Fruit fly (Drosophila melanogaster) whole organism, embryonic: ENCODE measurements around the gene CG10866.
A peak's percentile ranks its signal among the peaks of the same experiment; 100 is the strongest.

Experiments used
- ATbp ChIP-seq: fragments of 200-800 bp; sonication (Bioruptor generic); optimal IDR thresholded peaks from 2 replicates; lab custom pipeline; 2017; ENCODE audit warnings: missing biosample characterization, mild to moderate bottlenecking, missing genetic modification characterization, missing genetic modification reagents
- Aef1 ChIP-seq: fragments of 200-800 bp; sonication (Bioruptor generic); IDR thresholded peaks from 3 replicates; pipeline ENCODE4 v1.3.6; 2022; ENCODE audit warnings: missing biosample characterization, missing genetic modification characterization
- B-H2 ChIP-seq: fragments of 200-800 bp; sonication (Bioruptor generic); optimal IDR thresholded peaks from 2 replicates; lab custom pipeline; 2018; ENCODE audit warnings: missing biosample characterization, mild to moderate bottlenecking, missing genetic modification characterization
- CG10321 ChIP-seq: fragments of 200-800 bp; sonication (Bioruptor generic); IDR thresholded peaks from 2 replicates; pipeline ENCODE4 v1.3.6; 2022; ENCODE audit warnings: missing biosample characterization, missing genetic modification characterization
- CG10462 ChIP-seq: fragments of 200-800 bp; sonication (Bioruptor generic); optimal IDR thresholded peaks from 2 replicates; lab custom pipeline; 2016; ENCODE audit warnings: missing biosample characterization, missing genetic modification characterization
- CG12744 ChIP-seq: fragments of 200-800 bp; sonication (Bioruptor generic); optimal IDR thresholded peaks from 2 replicates; lab custom pipeline; 2016; ENCODE audit warnings: missing biosample characterization, missing genetic modification characterization
- CG13775 ChIP-seq: fragments of 200-800 bp; sonication (Bioruptor generic); optimal IDR thresholded peaks from 3 replicates; lab custom pipeline; 2017; ENCODE audit warnings: missing biosample characterization, mild to moderate bottlenecking, missing genetic modification characterization
- CG1602 ChIP-seq: fragments of 200-800 bp; sonication (Bioruptor generic); optimal IDR thresholded peaks from 3 replicates; lab custom pipeline; 2016; ENCODE audit warnings: missing biosample characterization, missing genetic modification characterization
- CG18262 ChIP-seq: fragments of 200-800 bp; optimal IDR thresholded peaks from 3 replicates; lab custom pipeline; 2019; ENCODE audit warnings: missing biosample characterization, mild to moderate bottlenecking, missing genetic modification characterization, moderate library complexity
- CG1832 ChIP-seq: fragments of 200-800 bp; sonication (Bioruptor generic); optimal IDR thresholded peaks from 2 replicates; lab custom pipeline; 2017; ENCODE audit warnings: missing biosample characterization, mild to moderate bottlenecking, missing genetic modification characterization, inconsistent platforms
- CG30403 ChIP-seq: fragments of 200-800 bp; sonication (Bioruptor generic); optimal IDR thresholded peaks from 3 replicates; lab custom pipeline; 2016; ENCODE audit warnings: missing biosample characterization, missing genetic modification characterization
- CG32532 ChIP-seq: fragments of 200-800 bp; sonication (Bioruptor generic); IDR thresholded peaks from 2 replicates; pipeline ENCODE4 v1.3.6; 2022; ENCODE audit warnings: missing biosample characterization, missing genetic modification characterization
- CG32772 ChIP-seq: fragments of 200-800 bp; sonication (Bioruptor generic); IDR thresholded peaks from 2 replicates; pipeline ENCODE4 v1.3.6; 2022; ENCODE audit warnings: missing biosample characterization, missing genetic modification characterization
- CG33213 ChIP-seq: fragments of 200-800 bp; sonication (Bioruptor generic); optimal IDR thresholded peaks from 3 replicates; lab custom pipeline; 2016; ENCODE audit warnings: missing biosample characterization, missing genetic modification characterization
- CG3726 ChIP-seq: fragments of 200-800 bp; sonication (Bioruptor generic); IDR thresholded peaks from 3 replicates; pipeline ENCODE4, ENCODE4 v1.3.6; 2022; ENCODE audit warnings: missing biosample characterization, missing genetic modification characterization
- CG4424 ChIP-seq: fragments of 200-800 bp; sonication (Bioruptor generic); optimal IDR thresholded peaks from 3 replicates; lab custom pipeline; 2016; ENCODE audit warnings: missing biosample characterization, missing genetic modification characterization
- CG4854 ChIP-seq: fragments of 200-800 bp; sonication (Bioruptor generic); optimal IDR thresholded peaks from 2 replicates; lab custom pipeline; 2016; ENCODE audit warnings: missing biosample characterization, missing genetic modification characterization, inconsistent platforms
- CG7928 ChIP-seq: fragments of 200-800 bp; sonication (Bioruptor generic); optimal IDR thresholded peaks from 2 replicates; lab custom pipeline; 2017; ENCODE audit warnings: missing biosample characterization, mild to moderate bottlenecking, missing genetic modification characterization
- CG9215 ChIP-seq: fragments of 200-800 bp; sonication (Bioruptor generic); IDR thresholded peaks from 2 replicates; pipeline ENCODE4 v1.3.6; 2022; ENCODE audit warnings: missing biosample characterization, missing genetic modification characterization
- D ChIP-seq, 2 experiments: fragments of 200-800 bp in 1 of 2; fragments of >200 bp in 1 of 2; sonication (Bioruptor generic) in 1 of 2; optimal IDR thresholded peaks; 2 replicates in 1 of 2; 3 replicates in 1 of 2; lab custom pipeline; 2017; ENCODE audit warnings: mild to moderate bottlenecking in 1 of 2, missing biosample characterization in 1 of 2, missing genetic modification characterization in 1 of 2, missing genetic modification reagents in 1 of 2
- Fer2 ChIP-seq: fragments of 200-800 bp; sonication (Bioruptor generic); optimal IDR thresholded peaks from 2 replicates; lab custom pipeline; 2018; ENCODE audit warnings: missing biosample characterization, mild to moderate bottlenecking, missing genetic modification characterization, moderate library complexity
- GATAe ChIP-seq: fragments of 200-800 bp; sonication (Bioruptor generic); conservative IDR thresholded peaks from 2 replicates; pipeline ENCODE4 v1.3.6; 2022; ENCODE audit warnings: missing biosample characterization, missing genetic modification characterization
- Gsc ChIP-seq: fragments of 200-800 bp; sonication (Bioruptor generic); IDR thresholded peaks from 2 replicates; pipeline ENCODE4 v1.3.6; 2022; ENCODE audit warnings: missing biosample characterization, missing genetic modification characterization
- HHEX ChIP-seq: fragments of 200-800 bp; sonication (Bioruptor generic); optimal IDR thresholded peaks from 3 replicates; lab custom pipeline; 2017; ENCODE audit warnings: missing biosample characterization, mild to moderate bottlenecking, missing genetic modification characterization, missing genetic modification reagents
- MESR4 ChIP-seq: fragments of 200-800 bp; sonication (Bioruptor generic); optimal IDR thresholded peaks from 2 replicates; lab custom pipeline; 2018; ENCODE audit warnings: missing biosample characterization, mild to moderate bottlenecking, missing genetic modification characterization, moderate library complexity
- Meics ChIP-seq: fragments of 200-800 bp; sonication (Bioruptor generic); optimal IDR thresholded peaks from 2 replicates; lab custom pipeline; 2017; ENCODE audit warnings: missing biosample characterization, mild to moderate bottlenecking, missing genetic modification characterization
- NK7.1 ChIP-seq: fragments of 200-800 bp; sonication (Bioruptor generic); optimal IDR thresholded peaks from 3 replicates; lab custom pipeline; 2016; ENCODE audit warnings: missing biosample characterization, missing genetic modification characterization
- Rx ChIP-seq: fragments of 200-800 bp; sonication (Bioruptor generic); IDR thresholded peaks from 2 replicates; pipeline ENCODE4 v1.3.6; 2022; ENCODE audit warnings: missing biosample characterization, missing genetic modification characterization
- Sox100B ChIP-seq: fragments of 200-800 bp; sonication (Bioruptor generic); optimal IDR thresholded peaks from 3 replicates; lab custom pipeline; 2018; ENCODE audit warnings: missing biosample characterization, mild to moderate bottlenecking, missing genetic modification characterization
- ab ChIP-seq: fragments of 200-800 bp; sonication (Bioruptor generic); optimal IDR thresholded peaks from 2 replicates; lab custom pipeline; 2016; ENCODE audit warnings: missing biosample characterization, missing genetic modification characterization
- az2 ChIP-seq: fragments of 200-800 bp; sonication (Bioruptor generic); optimal IDR thresholded peaks from 3 replicates; lab custom pipeline; 2016; ENCODE audit warnings: missing biosample characterization, missing genetic modification characterization
- bigmax ChIP-seq: fragments of 200-800 bp; sonication (Bioruptor generic); optimal IDR thresholded peaks from 2 replicates; lab custom pipeline; 2018; ENCODE audit warnings: missing biosample characterization, mild to moderate bottlenecking, missing genetic modification characterization
- da ChIP-seq: fragments of 200-800 bp; sonication (Bioruptor generic); optimal IDR thresholded peaks from 2 replicates; lab custom pipeline; 2016; ENCODE audit warnings: missing biosample characterization, missing genetic modification characterization
- disco-r ChIP-seq: fragments of 200-800 bp; sonication (Bioruptor generic); optimal IDR thresholded peaks from 2 replicates; lab custom pipeline; 2016; ENCODE audit warnings: missing biosample characterization, missing genetic modification characterization
- dpn ChIP-seq, 2 experiments: fragments of 200-800 bp; sonication (Bioruptor generic); optimal IDR thresholded peaks; 3 replicates each; lab custom pipeline; 2016; ENCODE audit warnings: missing biosample characterization in 2 of 2, missing genetic modification characterization in 2 of 2
- fd3F ChIP-seq: fragments of 200-800 bp; sonication (Bioruptor generic); optimal IDR thresholded peaks from 2 replicates; lab custom pipeline; 2018; ENCODE audit warnings: missing biosample characterization, mild to moderate bottlenecking, missing genetic modification characterization, moderate library complexity
- gem ChIP-seq: fragments of 200-800 bp; sonication (Bioruptor generic); optimal IDR thresholded peaks from 2 replicates; lab custom pipeline; 2019; ENCODE audit warnings: missing biosample characterization, mild to moderate bottlenecking, missing genetic modification characterization, moderate library complexity
- jing ChIP-seq: fragments of 200-800 bp; sonication (Bioruptor generic); optimal IDR thresholded peaks from 2 replicates; lab custom pipeline; 2018; ENCODE audit warnings: missing biosample characterization, mild to moderate bottlenecking, missing genetic modification characterization
- kay ChIP-seq: fragments of 200-800 bp; sonication (Bioruptor generic); optimal IDR thresholded peaks from 2 replicates; lab custom pipeline; 2016; ENCODE audit warnings: missing biosample characterization, missing genetic modification characterization
- lmd ChIP-seq: fragments of 200-800 bp; sonication (Bioruptor generic); IDR thresholded peaks from 2 replicates; pipeline ENCODE4 v1.3.6; 2022; ENCODE audit warnings: missing biosample characterization, missing genetic modification characterization
- maf-S ChIP-seq: fragments of 200-800 bp; sonication (Bioruptor generic); optimal IDR thresholded peaks from 2 replicates; lab custom pipeline; 2016; ENCODE audit warnings: missing biosample characterization, missing genetic modification characterization
- nau ChIP-seq: fragments of 200-800 bp; sonication (Bioruptor generic); optimal IDR thresholded peaks from 3 replicates; lab custom pipeline; 2017; ENCODE audit warnings: missing biosample characterization, mild to moderate bottlenecking, missing genetic modification characterization, missing genetic modification reagents
- peb ChIP-seq: fragments of 200-800 bp; sonication (Bioruptor generic); IDR thresholded peaks from 2 replicates; pipeline ENCODE4 v1.3.6; 2022; ENCODE audit warnings: missing biosample characterization, missing genetic modification characterization
- ro ChIP-seq: fragments of 200-800 bp; sonication (Bioruptor generic); IDR thresholded peaks from 2 replicates; pipeline ENCODE4 v1.3.6; 2022; ENCODE audit warnings: missing biosample characterization, missing genetic modification characterization
- run ChIP-seq: fragments of 200-800 bp; sonication (Bioruptor generic); optimal IDR thresholded peaks from 3 replicates; lab custom pipeline; 2018; ENCODE audit warnings: missing biosample characterization, mild to moderate bottlenecking, missing genetic modification characterization
- sens-2 ChIP-seq: fragments of 200-800 bp; sonication (Bioruptor generic); IDR thresholded peaks from 2 replicates; pipeline ENCODE4 v1.3.6; 2022; ENCODE audit warnings: missing biosample characterization, missing genetic modification characterization
- sima ChIP-seq: fragments of 200-800 bp; sonication (Bioruptor generic); optimal IDR thresholded peaks from 2 replicates; lab custom pipeline; 2016; ENCODE audit warnings: missing biosample characterization, missing genetic modification characterization
- stc ChIP-seq: fragments of 200-800 bp; sonication (Bioruptor generic); IDR thresholded peaks from 2 replicates; pipeline ENCODE4 v1.3.6; 2022; ENCODE audit warnings: missing biosample characterization, missing genetic modification characterization
- toy ChIP-seq: fragments of 200-800 bp; sonication (Bioruptor generic); IDR thresholded peaks from 2 replicates; pipeline ENCODE4 v1.3.6; 2022; ENCODE audit warnings: missing biosample characterization, missing genetic modification characterization
- wek ChIP-seq: fragments of 200-800 bp; sonication (Bioruptor generic); optimal IDR thresholded peaks from 3 replicates; lab custom pipeline; 2018; ENCODE audit warnings: missing biosample characterization, mild to moderate bottlenecking, missing genetic modification characterization, moderate library complexity
- zfh1 ChIP-seq: fragments of 200-800 bp; sonication (Bioruptor generic); IDR thresholded peaks from 3 replicates; pipeline ENCODE4 v1.3.6; 2022; ENCODE audit warnings: missing biosample characterization, missing genetic modification characterization

Gene CG10866

dm6 chr3L:3892154-3892624 lies 45.6 kb downstream of the CG10866 start, which contains the start of gene Fie (continued):
- peak; percentile 59 for TF ChIP-seq HHEX (GFP tag; lab: Kevin White, UChicago)
- no peak for TF ChIP-seq Rx
- peak; percentile 59 for TF ChIP-seq ATbp (GFP tag; lab: Kevin White, UChicago)
- TF ChIP-seq gem (tag; lab: Kevin White, UChicago) = peak; percentile 81
- no peak for TF ChIP-seq Gsc (GFP tag; lab: Robert Waterston, UW)
- TF ChIP-seq nau (GFP tag; lab: Kevin White, UChicago) = peak; percentile 29
- peak; percentile 8; the same call in 1 of the 2 replicates for TF ChIP-seq peb
- no peak for TF ChIP-seq disco-r (GFP tag; lab: Kevin White, UChicago)
- peak; percentile 71 for TF ChIP-seq CG30403 (GFP tag; lab: Kevin White, UChicago)
- peak; percentile 22 for TF ChIP-seq run (tag; lab: Kevin White, UChicago)
- no peak for TF ChIP-seq Fer2
- no peak for TF ChIP-seq CG3726 (GFP tag; lab: Robert Waterston, UW)
- peak; percentile 34 for TF ChIP-seq CG1602 (GFP tag; lab: Kevin White, UChicago)
- TF ChIP-seq CG12744 (GFP tag; lab: Kevin White, UChicago) = peak; percentile 72
- TF ChIP-seq sima (GFP tag; lab: Kevin White, UChicago) = no peak
- TF ChIP-seq CG33213 (GFP tag; lab: Kevin White, UChicago) = peak; percentile 4
- TF ChIP-seq D (optimal IDR thresholded peaks at IDR 0.05; lab: Kevin White, UChicago) = no peak
- peak; percentile 35 for TF ChIP-seq D (GFP tag; optimal IDR thresholded peaks at IDR 0.05; lab: Kevin White, UChicago)
- TF ChIP-seq CG9215 (GFP tag; lab: Robert Waterston, UW) = peak; percentile 43; the same call in 1 of the 2 replicates
- TF ChIP-seq ro (GFP tag; lab: Robert Waterston, UW) = no peak
- TF ChIP-seq CG4424 (GFP tag; lab: Kevin White, UChicago) = peak; percentile 26
- no peak for TF ChIP-seq kay (GFP tag; lab: Kevin White, UChicago)
- TF ChIP-seq toy (GFP tag; lab: Robert Waterston, UW) = no peak
- peak; percentile 34 for TF ChIP-seq jing (GFP tag; lab: Kevin White, UChicago)
- no peak for TF ChIP-seq zfh1 (GFP tag; lab: Robert Waterston, UW)
- peak; percentile 52 for TF ChIP-seq az2
- TF ChIP-seq CG1832 (GFP tag; lab: Kevin White, UChicago) = no peak
- no peak for TF ChIP-seq sens-2 (GFP tag; lab: Robert Waterston, UW)
- TF ChIP-seq B-H2 (GFP tag; lab: Kevin White, UChicago) = peak; percentile 13
- TF ChIP-seq fd3F = peak; percentile 57
- TF ChIP-seq ab (GFP tag; lab: Kevin White, UChicago) = no peak
- TF ChIP-seq CG4854 (GFP tag; lab: Kevin White, UChicago) = peak; percentile 6
- peak; percentile 18 for TF ChIP-seq maf-S (GFP tag; lab: Kevin White, UChicago)
- TF ChIP-seq Sox100B (GFP tag; lab: Kevin White, UChicago) = peak; percentile 67
- TF ChIP-seq dpn (GFP tag; optimal IDR thresholded peaks at IDR 0.05; lab: Kevin White, UChicago) = peak; percentile 31 to 50
- peak; percentile 63 for TF ChIP-seq CG32532
- TF ChIP-seq CG7928 (GFP tag; lab: Kevin White, UChicago) = no peak
- no peak for TF ChIP-seq CG10321 (GFP tag; lab: Robert Waterston, UW)
- no peak for TF ChIP-seq CG10462 (GFP tag; lab: Kevin White, UChicago)
- TF ChIP-seq wek = no peak
- peak; percentile 42; the same call in 1 of the 2 replicates for TF ChIP-seq lmd (GFP tag; lab: Robert Waterston, UW)
- no peak for TF ChIP-seq MESR4 (GFP tag; lab: Kevin White, UChicago)
- peak; percentile 60 for TF ChIP-seq CG13775
- no peak for TF ChIP-seq da (GFP tag; lab: Kevin White, UChicago)
- no peak for TF ChIP-seq CG32772 (GFP tag; lab: Robert Waterston, UW)
- no peak for TF ChIP-seq NK7.1
- no peak for TF ChIP-seq Aef1 (GFP tag; lab: Robert Waterston, UW)
- TF ChIP-seq CG18262 (tag; lab: Kevin White, UChicago) = peak; percentile 61
- no peak for TF ChIP-seq bigmax (GFP tag; lab: Kevin White, UChicago)
- TF ChIP-seq GATAe (GFP tag; lab: Robert Waterston, UW) = no peak
- peak; percentile 83 for TF ChIP-seq Meics (GFP tag; lab: Kevin White, UChicago)
- TF ChIP-seq stc = no peak; the same call in 1 of the 2 replicates
